Fruit fly (Drosophila melanogaster) whole organism, embryonic: Measurements from ENCODE around the gene CG8673.
A peak's percentile ranks its signal among the peaks of the same experiment; 100 is the strongest.

ENCODE experiments used
- Aef1 ChIP-seq: fragments of 200-800 bp; sonication (Bioruptor generic); IDR thresholded peaks from 3 replicates; pipeline ENCODE4 v1.3.6; 2022; ENCODE audit warnings: missing biosample characterization, missing genetic modification characterization
- BEAF-32 ChIP-seq: fragments of 200-800 bp; sonication (Bioruptor generic); optimal IDR thresholded peaks from 3 replicates; lab custom pipeline; 2017; ENCODE audit warnings: missing biosample characterization, missing genetic modification characterization, mild to moderate bottlenecking, moderate library complexity, missing genetic modification reagents
- C15 ChIP-seq: fragments of 200-800 bp; sonication (Bioruptor generic); IDR thresholded peaks from 3 replicates; pipeline ENCODE4 v1.3.6; 2022; ENCODE audit warnings: missing biosample characterization, missing genetic modification characterization
- CG10431 ChIP-seq: fragments of 200-800 bp; sonication (Bioruptor generic); optimal IDR thresholded peaks from 3 replicates; lab custom pipeline; 2018; ENCODE audit warnings: missing biosample characterization, mild to moderate bottlenecking, missing genetic modification characterization
- CG11723 ChIP-seq: fragments of 200-800 bp; sonication (Bioruptor generic); optimal IDR thresholded peaks from 2 replicates; lab custom pipeline; 2017; ENCODE audit warnings: missing biosample characterization, mild to moderate bottlenecking, missing genetic modification characterization
- CG12744 ChIP-seq: fragments of 200-800 bp; sonication (Bioruptor generic); optimal IDR thresholded peaks from 2 replicates; lab custom pipeline; 2016; ENCODE audit warnings: missing biosample characterization, missing genetic modification characterization
- CG16863 ChIP-seq: fragments of 200-800 bp; sonication (Bioruptor generic); optimal IDR thresholded peaks from 3 replicates; lab custom pipeline; 2016; ENCODE audit warnings: missing biosample characterization, missing genetic modification characterization
- CG17186 ChIP-seq: fragments of 200-800 bp; sonication (Bioruptor generic); optimal IDR thresholded peaks from 3 replicates; lab custom pipeline; 2017; ENCODE audit warnings: missing biosample characterization, missing genetic modification reagents, missing genetic modification characterization
- CG17385 ChIP-seq: fragments of 200-800 bp; sonication (Bioruptor generic); optimal IDR thresholded peaks from 3 replicates; lab custom pipeline; 2018; ENCODE audit warnings: missing biosample characterization, mild to moderate bottlenecking, missing genetic modification characterization
- CG1832 ChIP-seq: fragments of 200-800 bp; sonication (Bioruptor generic); optimal IDR thresholded peaks from 2 replicates; lab custom pipeline; 2017; ENCODE audit warnings: missing biosample characterization, mild to moderate bottlenecking, missing genetic modification characterization, inconsistent platforms
- CG2678 ChIP-seq: fragments of 200-800 bp; sonication (Bioruptor generic); optimal IDR thresholded peaks from 3 replicates; lab custom pipeline; 2019; ENCODE audit warnings: missing biosample characterization, mild to moderate bottlenecking, missing genetic modification characterization, moderate library complexity
- CG31441 ChIP-seq: fragments of 200-800 bp; sonication (Bioruptor generic); IDR thresholded peaks from 2 replicates; pipeline ENCODE4 v1.3.6; 2022; ENCODE audit warnings: missing biosample characterization, missing genetic modification characterization
- CG32767 ChIP-seq: fragments of 200-800 bp; sonication (Bioruptor generic); IDR thresholded peaks from 2 replicates; pipeline ENCODE4 v1.3.6; 2022; ENCODE audit warnings: missing biosample characterization, missing genetic modification characterization
- CG3281 ChIP-seq: fragments of 200-800 bp; sonication (Bioruptor generic); optimal IDR thresholded peaks from 3 replicates; lab custom pipeline; 2017; ENCODE audit warnings: missing biosample characterization, mild to moderate bottlenecking, missing genetic modification characterization
- CG4730 ChIP-seq: fragments of 200-800 bp; sonication (Bioruptor generic); IDR thresholded peaks from 2 replicates; pipeline ENCODE4 v1.3.6; 2022; ENCODE audit warnings: missing biosample characterization, missing genetic modification characterization
- CG4854 ChIP-seq: fragments of 200-800 bp; sonication (Bioruptor generic); optimal IDR thresholded peaks from 2 replicates; lab custom pipeline; 2016; ENCODE audit warnings: missing biosample characterization, missing genetic modification characterization, inconsistent platforms
- CG6654 ChIP-seq: fragments of 200-800 bp; sonication (Bioruptor generic); optimal IDR thresholded peaks from 2 replicates; lab custom pipeline; 2017; ENCODE audit warnings: missing biosample characterization, mild to moderate bottlenecking, missing genetic modification characterization
- CG6791 ChIP-seq: fragments of 200-800 bp; sonication (Bioruptor generic); IDR thresholded peaks from 3 replicates; pipeline ENCODE4 v1.3.6; 2022; ENCODE audit warnings: missing biosample characterization, missing genetic modification characterization; ENCODE audit not compliant: partially characterized antibody
- CG8281 ChIP-seq: fragments of 200-800 bp; sonication (Bioruptor generic); optimal IDR thresholded peaks from 2 replicates; lab custom pipeline; 2018; ENCODE audit warnings: missing biosample characterization, mild to moderate bottlenecking, missing genetic modification characterization, moderate library complexity
- CG8478 ChIP-seq: fragments of >200 bp; optimal IDR thresholded peaks from 2 replicates; lab custom pipeline; 2018
- Camta ChIP-seq: fragments of 200-800 bp; sonication (Bioruptor generic); optimal IDR thresholded peaks from 2 replicates; lab custom pipeline; 2016; ENCODE audit warnings: missing biosample characterization, missing genetic modification characterization
- D19B ChIP-seq: fragments of 200-800 bp; sonication (Bioruptor generic); optimal IDR thresholded peaks from 2 replicates; lab custom pipeline; 2017; ENCODE audit warnings: missing biosample characterization, mild to moderate bottlenecking, missing genetic modification characterization
- E2f1 ChIP-seq: fragments of 200-800 bp; sonication (Bioruptor generic); IDR thresholded peaks from 2 replicates; pipeline ENCODE4 v1.3.6; 2022; ENCODE audit warnings: missing biosample characterization, missing genetic modification characterization
- H2.0 ChIP-seq: fragments of 200-800 bp; sonication (Bioruptor generic); IDR thresholded peaks from 2 replicates; pipeline ENCODE4 v1.3.6; 2022; ENCODE audit warnings: missing biosample characterization, missing genetic modification characterization
- Hey ChIP-seq: fragments of 200-800 bp; sonication (Bioruptor generic); optimal IDR thresholded peaks from 3 replicates; lab custom pipeline; 2018; ENCODE audit warnings: missing biosample characterization, mild to moderate bottlenecking, missing genetic modification characterization
- Lim3 ChIP-seq: fragments of 200-800 bp; sonication (Bioruptor generic); IDR thresholded peaks from 2 replicates; pipeline ENCODE4 v1.3.6; 2022; ENCODE audit warnings: missing biosample characterization, missing genetic modification characterization
- NC2β ChIP-seq: fragments of 200-800 bp; sonication (Bioruptor generic); optimal IDR thresholded peaks from 2 replicates; lab custom pipeline; 2016; ENCODE audit warnings: missing biosample characterization, missing genetic modification characterization
- Rfx ChIP-seq: fragments of 200-800 bp; sonication (Bioruptor generic); IDR thresholded peaks from 2 replicates; pipeline ENCODE4 v1.3.6; 2022; ENCODE audit warnings: missing biosample characterization, missing genetic modification characterization
- Rx ChIP-seq: fragments of 200-800 bp; sonication (Bioruptor generic); IDR thresholded peaks from 2 replicates; pipeline ENCODE4 v1.3.6; 2022; ENCODE audit warnings: missing biosample characterization, missing genetic modification characterization
- Sox102F ChIP-seq: fragments of 200-800 bp; sonication (Bioruptor generic); optimal IDR thresholded peaks from 2 replicates; lab custom pipeline; 2018; ENCODE audit warnings: missing biosample characterization, mild to moderate bottlenecking, missing genetic modification characterization, moderate library complexity
- Xrp1 ChIP-seq: fragments of 200-800 bp; sonication (Bioruptor generic); IDR thresholded peaks from 2 replicates; pipeline ENCODE4 v1.3.6; 2022; ENCODE audit warnings: missing biosample characterization, missing genetic modification characterization
- btn ChIP-seq: fragments of 200-800 bp; sonication (Bioruptor generic); optimal IDR thresholded peaks from 2 replicates; lab custom pipeline; 2016; ENCODE audit warnings: missing biosample characterization, missing genetic modification characterization
- caup ChIP-seq: fragments of 200-800 bp; sonication (Bioruptor generic); optimal IDR thresholded peaks from 3 replicates; lab custom pipeline; 2017; ENCODE audit warnings: missing biosample characterization, mild to moderate bottlenecking, missing genetic modification characterization, moderate library complexity; ENCODE audit not compliant: severe bottlenecking
- crc ChIP-seq: fragments of 200-800 bp; sonication (Bioruptor generic); optimal IDR thresholded peaks from 2 replicates; lab custom pipeline; 2016; ENCODE audit warnings: missing biosample characterization, missing genetic modification characterization
- da ChIP-seq: fragments of 200-800 bp; sonication (Bioruptor generic); optimal IDR thresholded peaks from 2 replicates; lab custom pipeline; 2016; ENCODE audit warnings: missing biosample characterization, missing genetic modification characterization
- ems ChIP-seq: fragments of 200-800 bp; sonication (Bioruptor generic); optimal IDR thresholded peaks from 3 replicates; lab custom pipeline; 2016; ENCODE audit warnings: missing biosample characterization, missing genetic modification characterization
- fd96Cb ChIP-seq: fragments of 200-800 bp; sonication (Bioruptor generic); optimal IDR thresholded peaks from 2 replicates; lab custom pipeline; 2018; ENCODE audit warnings: missing biosample characterization, mild to moderate bottlenecking, missing genetic modification characterization, moderate library complexity
- gcm2 ChIP-seq: fragments of 200-800 bp; sonication (Bioruptor generic); optimal IDR thresholded peaks from 2 replicates; lab custom pipeline; 2016; ENCODE audit warnings: missing biosample characterization, missing genetic modification characterization
- gfzf ChIP-seq: fragments of 200-800 bp; sonication (Bioruptor generic); optimal IDR thresholded peaks from 2 replicates; lab custom pipeline; 2016; ENCODE audit warnings: missing biosample characterization, mild to moderate bottlenecking, missing genetic modification characterization, moderate library complexity
- gsb-n ChIP-seq: fragments of 200-800 bp; sonication (Bioruptor generic); optimal IDR thresholded peaks from 3 replicates; lab custom pipeline; 2018; ENCODE audit warnings: missing biosample characterization, mild to moderate bottlenecking, missing genetic modification characterization
- hb ChIP-seq: fragments of 200-800 bp; sonication (Bioruptor generic); IDR thresholded peaks from 3 replicates; pipeline ENCODE4 v1.3.6; 2022; ENCODE audit warnings: missing biosample characterization, missing genetic modification characterization; ENCODE audit not compliant: partially characterized antibody
- klu ChIP-seq: fragments of 200-800 bp; sonication (Bioruptor generic); IDR thresholded peaks from 2 replicates; pipeline ENCODE4 v1.3.6; 2022; ENCODE audit warnings: missing biosample characterization, missing genetic modification characterization
- oc ChIP-seq: fragments of 200-800 bp; sonication (Bioruptor generic); optimal IDR thresholded peaks from 2 replicates; lab custom pipeline; 2018; ENCODE audit warnings: missing biosample characterization, mild to moderate bottlenecking, missing genetic modification characterization, moderate library complexity
- otp ChIP-seq: fragments of 200-800 bp; sonication (Bioruptor generic); IDR thresholded peaks from 3 replicates; pipeline ENCODE4, ENCODE4 v1.3.6; 2022; ENCODE audit warnings: missing biosample characterization, missing genetic modification characterization
- p53 ChIP-seq: fragments of 200-800 bp; sonication (Bioruptor generic); optimal IDR thresholded peaks from 2 replicates; lab custom pipeline; 2016; ENCODE audit warnings: missing biosample characterization, missing genetic modification characterization
- pros ChIP-seq: fragments of 200-800 bp; sonication (Bioruptor generic); optimal IDR thresholded peaks from 3 replicates; lab custom pipeline; 2019; ENCODE audit warnings: missing biosample characterization, mild to moderate bottlenecking, missing genetic modification characterization, moderate library complexity
- row ChIP-seq: fragments of 200-800 bp; sonication (Bioruptor generic); IDR thresholded peaks from 3 replicates; pipeline ENCODE4 v1.3.6; 2022; ENCODE audit warnings: missing biosample characterization, missing genetic modification characterization
- so ChIP-seq: fragments of 200-800 bp; sonication (Bioruptor generic); IDR thresholded peaks from 3 replicates; pipeline ENCODE4 v1.3.6; 2022; ENCODE audit warnings: missing biosample characterization, missing genetic modification characterization
- tll ChIP-seq, 2 experiments: fragments of 200-800 bp in 1 of 2; fragments of >200 bp in 1 of 2; sonication (Bioruptor generic) in 1 of 2; optimal IDR thresholded peaks; 2 replicates each; lab custom pipeline; 2017 to 2019; ENCODE audit warnings: missing biosample characterization in 2 of 2, missing genetic modification characterization in 2 of 2, mild to moderate bottlenecking in 1 of 2, moderate library complexity in 1 of 2
- twi ChIP-seq: fragments of 200-800 bp; optimal IDR thresholded peaks from 2 replicates; lab custom pipeline; 2019; ENCODE audit warnings: missing biosample characterization, mild to moderate bottlenecking, missing genetic modification characterization, moderate library complexity
- usp ChIP-seq: fragments of >200 bp; optimal IDR thresholded peaks from 2 replicates; lab custom pipeline; 2017; ENCODE audit warnings: missing biosample characterization, missing genetic modification characterization
- wdn ChIP-seq: fragments of 200-800 bp; sonication (Bioruptor generic); IDR thresholded peaks from 2 replicates; pipeline ENCODE4 v1.3.6; 2022; ENCODE audit warnings: missing biosample characterization, missing genetic modification characterization

Gene CG8673

dm6 chr2L:8163588-8164166 is 39.5 kb downstream of the CG8673 start (continued):
- no peak for TF ChIP-seq hb (GFP tag; lab: Robert Waterston, UW)
- TF ChIP-seq CG1832 (GFP tag; lab: Kevin White, UChicago) = no peak
- TF ChIP-seq tll (GFP tag; optimal IDR thresholded peaks at IDR 0.05; lab: Kevin White, UChicago) = peak in 1 of 2 experiments; percentile 78
- TF ChIP-seq CG12744 (GFP tag; lab: Kevin White, UChicago) = no peak
- no peak for TF ChIP-seq Xrp1 (GFP tag; lab: Robert Waterston, UW)
- TF ChIP-seq ems (GFP tag; lab: Kevin White, UChicago) = no peak
- TF ChIP-seq row (GFP tag; lab: Robert Waterston, UW) = no peak
- TF ChIP-seq Aef1 (GFP tag; lab: Robert Waterston, UW) = no peak
- no peak for TF ChIP-seq Lim3 (GFP tag; lab: Robert Waterston, UW)
- TF ChIP-seq CG11723 (GFP tag; lab: Kevin White, UChicago) = no peak
- TF ChIP-seq CG2678 (tag; lab: Kevin White, UChicago) = no peak
- TF ChIP-seq CG31441 = no peak
- peak; percentile 4; the same call in 1 of the 3 replicates for TF ChIP-seq otp (GFP tag; lab: Robert Waterston, UW)
- TF ChIP-seq wdn = no peak
- TF ChIP-seq Rfx = no peak
- TF ChIP-seq Sox102F (GFP tag; lab: Kevin White, UChicago) = no peak
- TF ChIP-seq CG16863 (GFP tag; lab: Kevin White, UChicago) = no peak
- no peak for TF ChIP-seq D19B (GFP tag; lab: Kevin White, UChicago)
- TF ChIP-seq usp (GFP tag; lab: Kevin White, UChicago) = no peak
- TF ChIP-seq crc (GFP tag; lab: Kevin White, UChicago) = no peak
- no peak for TF ChIP-seq NC2β
- TF ChIP-seq Hey (tag; lab: Kevin White, UChicago) = no peak
- peak; percentile 4 for TF ChIP-seq CG3281 (GFP tag; lab: Kevin White, UChicago)
- TF ChIP-seq BEAF-32 (GFP tag; lab: Kevin White, UChicago) = no peak
- TF ChIP-seq CG4854 = no peak
- TF ChIP-seq Rx (GFP tag; lab: Robert Waterston, UW) = no peak
- TF ChIP-seq klu (GFP tag; lab: Robert Waterston, UW) = no peak
- TF ChIP-seq da = peak; percentile 2
- no peak for TF ChIP-seq twi (tag; lab: Kevin White, UChicago)
- TF ChIP-seq CG32767 (GFP tag; lab: Robert Waterston, UW) = no peak
- TF ChIP-seq Camta = no peak
- TF ChIP-seq CG6791 (GFP tag; lab: Robert Waterston, UW) = no peak
- no peak for TF ChIP-seq gfzf
- TF ChIP-seq fd96Cb (tag; lab: Kevin White, UChicago) = no peak
- peak; percentile 7 for TF ChIP-seq oc
- no peak for TF ChIP-seq CG17186 (GFP tag; lab: Kevin White, UChicago)
- peak; percentile 9 for TF ChIP-seq CG8281 (tag; lab: Kevin White, UChicago)
- TF ChIP-seq C15 (GFP tag; lab: Robert Waterston, UW) = no peak
- no peak for TF ChIP-seq CG6654 (GFP tag; lab: Kevin White, UChicago)
- TF ChIP-seq gcm2 (GFP tag; lab: Kevin White, UChicago) = no peak
- TF ChIP-seq CG8478 = no peak
- no peak for TF ChIP-seq so (GFP tag; lab: Robert Waterston, UW)
- TF ChIP-seq CG10431 (GFP tag; lab: Kevin White, UChicago) = no peak
- no peak for TF ChIP-seq CG17385 (GFP tag; lab: Kevin White, UChicago)
- no peak for TF ChIP-seq E2f1
- TF ChIP-seq pros (GFP tag; lab: Kevin White, UChicago) = no peak
- TF ChIP-seq H2.0 (GFP tag; lab: Robert Waterston, UW) = 0 out of 2 replicates have a peak, but pooled peaks have one; percentile 1
- TF ChIP-seq caup = peak; percentile 4
- no peak for TF ChIP-seq btn (GFP tag; lab: Kevin White, UChicago)
- TF ChIP-seq gsb-n = no peak
- no peak for TF ChIP-seq CG4730 (GFP tag; lab: Robert Waterston, UW)
- no peak for TF ChIP-seq p53 (GFP tag; lab: Kevin White, UChicago)
